Worm (Caenorhabditis elegans) whole organism, young adult: Measurements from ENCODE around the gene T12D8.9.

ENCODE experiments used
- F39B2.1 ChIP-seq: fragments of 200-800 bp; sonication (Bioruptor generic); IDR thresholded peaks from 2 replicates; pipeline ENCODE4 v1.3.6; 2022; ENCODE audit warnings: missing genetic modification reagents, missing genetic modification characterization, missing compliant biosample characterization
- F49E8.2 ChIP-seq: sonication (generic microtip); optimal IDR thresholded peaks from 3 replicates; lab custom pipeline; 2017; ENCODE audit warnings: missing genetic modification characterization, mild to moderate bottlenecking, missing compliant biosample characterization, antibody characterized with exemption, moderate library complexity; ENCODE audit not compliant: insufficient read depth
- F55B11.4 ChIP-seq: sonication (generic microtip); optimal IDR thresholded peaks from 2 replicates; lab custom pipeline; 2016; ENCODE audit warnings: missing compliant biosample characterization, missing genetic modification characterization, borderline replicate concordance; ENCODE audit not compliant: insufficient read depth
- Y53G8AR.9 ChIP-seq: fragments of 200-800 bp; sonication (Bioruptor generic); conservative IDR thresholded peaks from 2 replicates; pipeline ENCODE4 v1.3.6; 2022; ENCODE audit warnings: missing genetic modification reagents, missing genetic modification characterization, missing compliant biosample characterization
- Y67H2A.10 ChIP-seq: fragments of 200-800 bp; sonication (Bioruptor generic); conservative IDR thresholded peaks from 2 replicates; pipeline ENCODE4 v1.3.6; 2022; ENCODE audit warnings: missing genetic modification reagents, missing genetic modification characterization, missing compliant biosample characterization
- ZK185.1 ChIP-seq: sonication (generic microtip); optimal IDR thresholded peaks from 2 replicates; lab custom pipeline; 2016; ENCODE audit warnings: mild to moderate bottlenecking, missing genetic modification characterization, missing compliant biosample characterization; ENCODE audit not compliant: poor library complexity, severe bottlenecking
- ama-1 ChIP-seq, 3 experiments: fragments of 150-350 bp in 1 of 3; sonication (generic microtip) in 2 of 3; optimal IDR thresholded peaks; 2 replicates each; lab custom pipeline; 2014 to 2018; ENCODE audit warnings: missing biosample characterization in 2 of 3, missing genetic modification characterization in 2 of 3, missing genetic modification reagents in 2 of 3
- aptf-2 ChIP-seq: fragments of 200-800 bp; sonication (Bioruptor generic); conservative IDR thresholded peaks from 2 replicates; pipeline ENCODE4 v1.3.6; 2022; ENCODE audit warnings: missing genetic modification reagents, missing genetic modification characterization, missing compliant biosample characterization
- atf-7 ChIP-seq: sonication (generic microtip); optimal IDR thresholded peaks from 2 replicates; lab custom pipeline; 2017; ENCODE audit warnings: mild to moderate bottlenecking, missing genetic modification characterization, missing compliant biosample characterization
- athp-1 ChIP-seq: sonication (generic microtip); optimal IDR thresholded peaks from 2 replicates; lab custom pipeline; 2017; ENCODE audit warnings: mild to moderate bottlenecking, missing genetic modification characterization, missing compliant biosample characterization
- attf-6 ChIP-seq: fragments of 200-800 bp; sonication (Bioruptor generic); IDR thresholded peaks from 2 replicates; pipeline ENCODE4 v1.3.6; 2022; ENCODE audit warnings: missing genetic modification reagents, missing genetic modification characterization, missing compliant biosample characterization
- bed-2 ChIP-seq: fragments of 200-800 bp; sonication (Bioruptor generic); IDR thresholded peaks from 2 replicates; pipeline ENCODE4 v1.3.6; 2022; ENCODE audit warnings: missing genetic modification reagents, missing genetic modification characterization, missing compliant biosample characterization
- ccch-3 ChIP-seq: fragments of 200-800 bp; sonication (Bioruptor generic); optimal IDR thresholded peaks from 2 replicates; lab custom pipeline; 2018; ENCODE audit warnings: mild to moderate bottlenecking, missing genetic modification characterization, missing compliant biosample characterization
- cebp-1 ChIP-seq, 2 experiments: fragments of 200-800 bp in 1 of 2; sonication (Bioruptor generic) in 1 of 2; sonication (generic microtip) in 1 of 2; IDR thresholded peaks in 1 of 2; optimal IDR thresholded peaks in 1 of 2; 2 replicates each; pipeline versions ENCODE4 v1.3.6 to Lab custom; 2017 to 2022; ENCODE audit warnings: missing compliant biosample characterization in 2 of 2, missing genetic modification characterization in 2 of 2, mild to moderate bottlenecking in 1 of 2, missing genetic modification reagents in 1 of 2, moderate library complexity in 1 of 2
- ceh-58 ChIP-seq: fragments of 200-800 bp; sonication (Bioruptor generic); IDR thresholded peaks from 2 replicates; pipeline ENCODE4 v1.3.6; 2022; ENCODE audit warnings: missing genetic modification characterization, missing compliant biosample characterization
- ceh-79 ChIP-seq: sonication (generic microtip); optimal IDR thresholded peaks from 2 replicates; lab custom pipeline; 2017; ENCODE audit warnings: mild to moderate bottlenecking, missing genetic modification characterization, missing compliant biosample characterization
- ceh-91 ChIP-seq: fragments of 200-800 bp; sonication (Bioruptor generic); IDR thresholded peaks from 2 replicates; pipeline ENCODE4 v1.3.6; 2022; ENCODE audit warnings: missing genetic modification reagents, missing genetic modification characterization, missing compliant biosample characterization
- die-1 ChIP-seq: sonication (generic microtip); optimal IDR thresholded peaks from 2 replicates; lab custom pipeline; 2016; ENCODE audit warnings: missing genotype, mild to moderate bottlenecking, missing genetic modification characterization, missing compliant biosample characterization
- egl-18 ChIP-seq: fragments of 200-800 bp; sonication (Bioruptor generic); IDR thresholded peaks from 2 replicates; pipeline ENCODE4 v1.3.6; 2022; ENCODE audit warnings: missing genetic modification reagents, missing genetic modification characterization, missing compliant biosample characterization
- ets-4 ChIP-seq: fragments of 200-800 bp; sonication (Bioruptor generic); optimal IDR thresholded peaks from 2 replicates; lab custom pipeline; 2018; ENCODE audit warnings: mild to moderate bottlenecking, missing genetic modification characterization, missing compliant biosample characterization
- hmg-20 ChIP-seq: fragments of 200-800 bp; sonication (Bioruptor generic); IDR thresholded peaks from 2 replicates; pipeline ENCODE4 v1.3.6; 2022; ENCODE audit warnings: missing genetic modification reagents, missing genetic modification characterization, missing compliant biosample characterization
- lag-1 ChIP-seq: fragments of 200-800 bp; sonication (Bioruptor generic); IDR thresholded peaks from 2 replicates; pipeline ENCODE4 v1.3.6; 2022; ENCODE audit warnings: missing genetic modification reagents, missing genetic modification characterization, missing compliant biosample characterization
- let-526 ChIP-seq: fragments of 200-800 bp; sonication (Bioruptor generic); IDR thresholded peaks from 2 replicates; pipeline ENCODE4 v1.3.6; 2022; ENCODE audit warnings: missing genetic modification reagents, missing genetic modification characterization, missing compliant biosample characterization
- lin-40 ChIP-seq: sonication (generic microtip); optimal IDR thresholded peaks from 2 replicates; lab custom pipeline; 2016; ENCODE audit warnings: missing genetic modification characterization, mild to moderate bottlenecking, missing compliant biosample characterization, missing genotype, missing genetic modification reagents
- madf-10 ChIP-seq: sonication (generic microtip); optimal IDR thresholded peaks from 2 replicates; lab custom pipeline; 2016; ENCODE audit warnings: mild to moderate bottlenecking, missing genetic modification characterization, missing compliant biosample characterization
- nfya-2 ChIP-seq: fragments of 200-800 bp; sonication (Bioruptor generic); IDR thresholded peaks from 2 replicates; pipeline ENCODE4 v1.3.6; 2022; ENCODE audit warnings: missing genetic modification reagents, missing genetic modification characterization, missing compliant biosample characterization
- nhr-120 ChIP-seq: fragments of 200-800 bp; sonication (Bioruptor generic); IDR thresholded peaks from 2 replicates; pipeline ENCODE4 v1.3.6; 2022; ENCODE audit warnings: missing genetic modification characterization, missing compliant biosample characterization
- nhr-90 ChIP-seq: sonication (generic microtip); optimal IDR thresholded peaks from 2 replicates; lab custom pipeline; 2016; ENCODE audit warnings: missing genotype, mild to moderate bottlenecking, missing genetic modification characterization, missing compliant biosample characterization
- pha-4 ChIP-seq: fragments of 150-350 bp; sonication (generic microtip); optimal IDR thresholded peaks from 2 replicates; lab custom pipeline; 2014; ENCODE audit warnings: missing biosample characterization, missing genetic modification reagents, missing genetic modification characterization
- repo-1 ChIP-seq: sonication (generic microtip); optimal IDR thresholded peaks from 2 replicates; lab custom pipeline; 2017; ENCODE audit warnings: mild to moderate bottlenecking, missing genetic modification characterization, missing compliant biosample characterization
- rpc-1 ChIP-seq, 2 experiments: fragments of 150-350 bp in 1 of 2; sonication (generic microtip) in 1 of 2; optimal IDR thresholded peaks; 2 replicates each; lab custom pipeline; 2014 to 2018; ENCODE audit warnings: missing biosample characterization in 1 of 2, missing genetic modification characterization in 1 of 2, missing genetic modification reagents in 1 of 2, missing genotype in 1 of 2
- snpc-1.1 ChIP-seq: sonication (generic microtip); optimal IDR thresholded peaks from 2 replicates; lab custom pipeline; 2017; ENCODE audit warnings: missing genetic modification characterization, mild to moderate bottlenecking, missing compliant biosample characterization, antibody characterized with exemption, moderate library complexity, missing genotype, missing genetic modification reagents; ENCODE audit not compliant: insufficient read depth
- tbp1 ChIP-seq: fragments of 200-800 bp; sonication (Bioruptor generic); optimal IDR thresholded peaks from 2 replicates; lab custom pipeline; 2018; ENCODE audit warnings: mild to moderate bottlenecking, missing genetic modification characterization, missing compliant biosample characterization
- xnd-1 ChIP-seq: sonication (generic microtip); optimal IDR thresholded peaks from 2 replicates; lab custom pipeline; 2016; ENCODE audit warnings: missing genotype, missing genetic modification reagents, missing genetic modification characterization, missing compliant biosample characterization
- zim-3 ChIP-seq: sonication (generic microtip); optimal IDR thresholded peaks from 2 replicates; lab custom pipeline; 2017; ENCODE audit warnings: mild to moderate bottlenecking, missing genetic modification characterization, moderate library complexity, missing compliant biosample characterization
- ztf-3 ChIP-seq: fragments of 200-800 bp; sonication (Bioruptor generic); optimal IDR thresholded peaks from 2 replicates; lab custom pipeline; 2018; ENCODE audit warnings: mild to moderate bottlenecking, missing genetic modification characterization, missing compliant biosample characterization

T12D8.9 gene

DNA sequence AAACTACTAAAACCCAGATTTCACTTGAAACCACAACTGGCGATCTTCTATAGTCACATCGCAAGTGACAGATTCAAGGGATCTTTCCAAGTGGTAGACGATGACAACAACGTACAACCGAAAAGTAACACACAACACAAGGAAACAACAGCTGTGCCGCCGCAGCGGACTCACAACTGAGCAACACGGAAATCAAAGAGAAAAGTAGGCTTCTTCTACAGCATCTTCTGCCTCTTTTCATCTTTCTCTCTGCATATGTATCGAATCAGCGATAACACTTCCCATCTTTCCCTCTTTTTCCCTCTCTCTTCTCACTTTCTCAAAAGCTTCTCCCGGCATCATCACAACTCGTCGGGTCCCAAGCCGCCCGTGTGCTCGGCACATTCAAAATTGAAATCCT is at the start of gene T12D8.9:
Gene T12D8.9 (plus strand): TSS at position 312 of the 400 bp plus-strand sequence.
- TF ChIP-seq attf-6 (GFP tag; lab: Robert Waterston, UW) (no peak), ceh-58 (GFP tag; lab: Robert Waterston, UW) (no peak), lin-40 (tag; lab: Kevin White, UChicago) (no peak), hmg-20 (GFP tag; lab: Robert Waterston, UW) (no peak), Y67H2A.10 (GFP tag; lab: Robert Waterston, UW) (no peak), atf-7 (tag; lab: Kevin White, UChicago) (no peak), let-526 (no peak), nfya-2 (GFP tag; lab: Robert Waterston, UW) (no peak), xnd-1 (tag; lab: Kevin White, UChicago) (no peak), die-1 (no peak), athp-1 (no peak)
- TF ChIP-seq, all 124 proteins: peak for 0

DNA sequence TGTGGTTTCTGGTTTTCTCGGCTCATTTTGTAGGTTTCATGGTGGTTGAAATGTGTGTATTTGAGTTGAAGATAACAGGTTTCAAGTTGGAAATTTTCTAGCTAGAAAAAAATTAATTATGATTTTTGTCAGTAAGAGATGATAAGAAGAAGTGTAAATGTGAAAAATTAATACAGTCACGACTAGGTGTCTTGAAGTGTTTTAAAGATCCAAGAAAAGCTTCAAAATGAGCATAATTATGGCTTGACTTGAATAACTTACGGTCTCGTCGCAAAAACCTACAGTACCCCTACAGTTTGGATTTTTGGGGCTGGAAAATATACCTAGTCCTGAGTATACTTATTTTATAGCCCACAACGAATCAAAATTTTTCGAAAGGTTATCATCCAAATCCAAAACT is 46.6 kb upstream of the T12D8.9 start, which contains the start of gene exc-12:
Gene exc-12 (minus strand): TSS at position 101 of the 400 bp plus-strand sequence.
- no peak for TF ChIP-seq attf-6 (GFP tag; lab: Robert Waterston, UW)
- TF ChIP-seq pha-4, result no peak
- TF ChIP-seq ceh-91 (GFP tag; lab: Robert Waterston, UW), result no peak
- no peak for TF ChIP-seq F39B2.1 (GFP tag; lab: Robert Waterston, UW)
- TF ChIP-seq nhr-120 (GFP tag; lab: Robert Waterston, UW), result no peak
- TF ChIP-seq lin-40 (tag; lab: Kevin White, UChicago), result no peak
- TF ChIP-seq aptf-2 (GFP tag; lab: Robert Waterston, UW), result no peak
- no peak for TF ChIP-seq repo-1 (tag; lab: Kevin White, UChicago)
- TF ChIP-seq madf-10 (tag; lab: Kevin White, UChicago), result no peak
- no peak for TF ChIP-seq xnd-1 (tag; lab: Kevin White, UChicago)
- no peak for TF ChIP-seq egl-18 (GFP tag; lab: Robert Waterston, UW)
- TF ChIP-seq ets-4 (GFP tag; lab: Kevin White, UChicago), result no peak
- no peak for TF ChIP-seq ceh-58 (GFP tag; lab: Robert Waterston, UW)
- TF ChIP-seq F49E8.2 (tag; lab: Kevin White, UChicago), result no peak

DNA sequence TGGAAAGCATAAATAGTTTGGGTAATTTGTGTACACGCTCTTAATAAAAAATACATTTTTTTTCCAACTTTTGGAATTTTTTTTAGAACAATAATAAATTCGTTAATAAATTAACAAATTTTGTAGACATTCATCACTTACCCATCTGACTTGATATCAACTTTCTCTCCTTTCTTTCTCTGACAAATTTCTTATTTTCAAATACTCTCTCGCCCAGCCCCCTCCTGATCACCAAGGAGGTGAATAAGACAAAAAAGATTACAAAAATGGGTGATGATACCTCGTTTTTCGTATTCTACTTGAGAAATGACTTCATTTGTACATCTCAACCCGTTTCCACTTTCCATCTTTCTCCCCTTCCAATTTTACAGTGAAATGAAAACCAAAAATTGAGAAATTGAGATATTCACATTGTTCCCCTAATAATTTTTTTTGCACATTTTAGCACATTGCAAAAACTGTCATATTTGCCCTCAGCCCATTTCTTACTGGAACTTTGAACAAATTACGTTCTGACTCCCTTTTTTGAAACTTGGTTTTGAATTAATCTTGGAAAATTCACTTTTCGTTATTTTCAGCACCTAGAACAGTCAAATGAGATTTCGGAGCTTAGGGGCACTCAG is 41.2 kb upstream of the T12D8.9 start, which contains the start of gene osm-7:
Gene osm-7 (plus strand): TSS at position 573 of the 623 bp plus-strand sequence.
- TF ChIP-seq cebp-1 (GFP tag; IDR thresholded peaks at IDR 0.05; lab: Robert Waterston, UW), result no peak
- no peak for TF ChIP-seq cebp-1 (tag; optimal IDR thresholded peaks at IDR 0.05; lab: Kevin White, UChicago)
- TF ChIP-seq tbp1, result no peak
- TF ChIP-seq ccch-3 (GFP tag; lab: Kevin White, UChicago), result no peak
- no peak for TF ChIP-seq nhr-90 (tag; lab: Kevin White, UChicago)
- no peak for TF ChIP-seq zim-3 (tag; lab: Kevin White, UChicago)
- no peak for TF ChIP-seq Y53G8AR.9
- TF ChIP-seq snpc-1.1, result no peak
- TF ChIP-seq ztf-3 (GFP tag; lab: Kevin White, UChicago), result no peak
- no peak for TF ChIP-seq lag-1 (GFP tag; lab: Robert Waterston, UW)
- no peak for TF ChIP-seq bed-2 (GFP tag; lab: Robert Waterston, UW)
- no peak for TF ChIP-seq rpc-1 (optimal IDR thresholded peaks at IDR 0.05; lab: Kevin White, UChicago)
- TF ChIP-seq rpc-1 (tag; optimal IDR thresholded peaks at IDR 0.05; lab: Kevin White, UChicago), result no peak
- TF ChIP-seq ZK185.1 (tag; lab: Kevin White, UChicago), result no peak
- TF ChIP-seq F55B11.4 (tag; lab: Kevin White, UChicago), result no peak
- no peak for TF ChIP-seq nhr-120 (GFP tag; lab: Robert Waterston, UW)
- TF ChIP-seq ama-1 (optimal IDR thresholded peaks at IDR 0.05; lab: Kevin White, UChicago), result no peak
- TF ChIP-seq ama-1 (GFP tag; optimal IDR thresholded peaks at IDR 0.05; lab: Kevin White, UChicago), result no peak
- no peak for TF ChIP-seq die-1
- no peak for TF ChIP-seq Y67H2A.10 (GFP tag; lab: Robert Waterston, UW)
- no peak for TF ChIP-seq ceh-79
